Fruit fly (Drosophila melanogaster) whole organism, embryonic: ENCODE data around the gene ry.

ENCODE experiments used
- Atf6 ChIP-seq: fragments of 200-800 bp; sonication (Bioruptor generic); IDR thresholded peaks from 2 replicates; pipeline ENCODE4 v1.3.6; 2022; ENCODE audit warnings: missing biosample characterization, missing genetic modification characterization
- CG11560 ChIP-seq: fragments of 200-800 bp; sonication (Bioruptor generic); IDR thresholded peaks from 3 replicates; pipeline ENCODE4 v1.3.6; 2022; ENCODE audit warnings: missing biosample characterization, missing genetic modification characterization
- CG12071 ChIP-seq: fragments of 200-800 bp; sonication (Bioruptor generic); optimal IDR thresholded peaks from 3 replicates; lab custom pipeline; 2018; ENCODE audit warnings: missing biosample characterization, mild to moderate bottlenecking, missing genetic modification characterization
- CG12104 ChIP-seq: fragments of 200-800 bp; sonication (Bioruptor generic); optimal IDR thresholded peaks from 3 replicates; lab custom pipeline; 2016; ENCODE audit warnings: missing biosample characterization, missing genetic modification characterization
- CG14710 ChIP-seq: fragments of 200-800 bp; sonication (Bioruptor generic); optimal IDR thresholded peaks from 3 replicates; lab custom pipeline; 2019; ENCODE audit warnings: missing biosample characterization, mild to moderate bottlenecking, missing genetic modification characterization, moderate library complexity
- CG14860 ChIP-seq: fragments of 200-800 bp; sonication (Bioruptor generic); IDR thresholded peaks from 3 replicates; pipeline ENCODE4 v1.3.6; 2022; ENCODE audit warnings: missing biosample characterization, missing genetic modification characterization; ENCODE audit not compliant: partially characterized antibody
- CG15479 ChIP-seq: fragments of 200-800 bp; sonication (Bioruptor generic); optimal IDR thresholded peaks from 3 replicates; lab custom pipeline; 2019; ENCODE audit warnings: missing biosample characterization, mild to moderate bottlenecking, missing genetic modification characterization, moderate library complexity
- CG16815 ChIP-seq: fragments of 200-800 bp; sonication (Bioruptor generic); optimal IDR thresholded peaks from 3 replicates; lab custom pipeline; 2017; ENCODE audit warnings: missing biosample characterization, mild to moderate bottlenecking, missing genetic modification characterization
- CG17186 ChIP-seq: fragments of 200-800 bp; sonication (Bioruptor generic); optimal IDR thresholded peaks from 3 replicates; lab custom pipeline; 2017; ENCODE audit warnings: missing biosample characterization, missing genetic modification reagents, missing genetic modification characterization
- CG17385 ChIP-seq: fragments of 200-800 bp; sonication (Bioruptor generic); optimal IDR thresholded peaks from 3 replicates; lab custom pipeline; 2018; ENCODE audit warnings: missing biosample characterization, mild to moderate bottlenecking, missing genetic modification characterization
- CG17612 ChIP-seq: fragments of 200-800 bp; sonication (Bioruptor generic); IDR thresholded peaks from 2 replicates; pipeline ENCODE4 v1.3.6; 2022; ENCODE audit warnings: missing biosample characterization, missing genetic modification characterization
- CG30020 ChIP-seq: fragments of 200-800 bp; optimal IDR thresholded peaks from 2 replicates; lab custom pipeline; 2019; ENCODE audit warnings: missing biosample characterization, mild to moderate bottlenecking, missing genetic modification characterization, moderate library complexity
- CG31224 ChIP-seq: fragments of 200-800 bp; sonication (Bioruptor generic); IDR thresholded peaks from 2 replicates; pipeline ENCODE4 v1.3.6; 2022; ENCODE audit warnings: missing biosample characterization, missing genetic modification characterization
- CG4328 ChIP-seq: fragments of 200-800 bp; sonication (Bioruptor generic); optimal IDR thresholded peaks from 3 replicates; lab custom pipeline; 2017; ENCODE audit warnings: missing biosample characterization, missing genetic modification reagents, missing genetic modification characterization
- CG5245 ChIP-seq: fragments of 200-800 bp; sonication (Bioruptor generic); optimal IDR thresholded peaks from 3 replicates; lab custom pipeline; 2016; ENCODE audit warnings: missing biosample characterization, missing genetic modification characterization
- CG8478 ChIP-seq: fragments of >200 bp; optimal IDR thresholded peaks from 2 replicates; lab custom pipeline; 2018
- Chrac-16 ChIP-seq: fragments of 200-800 bp; sonication (Bioruptor generic); optimal IDR thresholded peaks from 3 replicates; lab custom pipeline; 2016; ENCODE audit warnings: missing biosample characterization, missing genetic modification characterization
- D ChIP-seq, 2 experiments: fragments of 200-800 bp in 1 of 2; fragments of >200 bp in 1 of 2; sonication (Bioruptor generic) in 1 of 2; optimal IDR thresholded peaks; 2 replicates in 1 of 2; 3 replicates in 1 of 2; lab custom pipeline; 2017; ENCODE audit warnings: mild to moderate bottlenecking in 1 of 2, missing biosample characterization in 1 of 2, missing genetic modification characterization in 1 of 2, missing genetic modification reagents in 1 of 2
- Dek ChIP-seq: fragments of 200-800 bp; sonication (Bioruptor generic); optimal IDR thresholded peaks from 3 replicates; lab custom pipeline; 2019; ENCODE audit warnings: missing biosample characterization, mild to moderate bottlenecking, missing genetic modification characterization, moderate library complexity
- Dfd ChIP-seq, 2 experiments: fragments of >200 bp; optimal IDR thresholded peaks; 2 replicates each; lab custom pipeline; 2017; ENCODE audit warnings: missing biosample characterization in 2 of 2, missing genetic modification characterization in 2 of 2
- Fer2 ChIP-seq: fragments of 200-800 bp; sonication (Bioruptor generic); optimal IDR thresholded peaks from 2 replicates; lab custom pipeline; 2018; ENCODE audit warnings: missing biosample characterization, mild to moderate bottlenecking, missing genetic modification characterization, moderate library complexity
- Gsc ChIP-seq: fragments of 200-800 bp; sonication (Bioruptor generic); IDR thresholded peaks from 2 replicates; pipeline ENCODE4 v1.3.6; 2022; ENCODE audit warnings: missing biosample characterization, missing genetic modification characterization
- H15 ChIP-seq: fragments of 200-800 bp; sonication (Bioruptor generic); IDR thresholded peaks from 3 replicates; pipeline ENCODE4 v1.3.6; 2022; ENCODE audit warnings: missing biosample characterization, missing genetic modification characterization
- Hand ChIP-seq: fragments of 200-800 bp; sonication (Bioruptor generic); optimal IDR thresholded peaks from 2 replicates; lab custom pipeline; 2017; ENCODE audit warnings: mild to moderate bottlenecking, missing biosample characterization, missing genetic modification reagents, missing genetic modification characterization
- HmgZ ChIP-seq: fragments of 200-800 bp; sonication (Bioruptor generic); optimal IDR thresholded peaks from 2 replicates; lab custom pipeline; 2018; ENCODE audit warnings: missing biosample characterization, mild to moderate bottlenecking, missing genetic modification characterization
- MTF-1 ChIP-seq: fragments of 200-800 bp; sonication (Bioruptor generic); optimal IDR thresholded peaks from 2 replicates; lab custom pipeline; 2018; ENCODE audit warnings: missing biosample characterization, mild to moderate bottlenecking, missing genetic modification characterization, borderline replicate concordance
- Oaz ChIP-seq: fragments of 200-800 bp; sonication (Bioruptor generic); IDR thresholded peaks from 2 replicates; pipeline ENCODE4 v1.3.6; 2022; ENCODE audit warnings: missing biosample characterization, missing genetic modification characterization
- Optix ChIP-seq: fragments of 200-800 bp; sonication (Bioruptor generic); IDR thresholded peaks from 3 replicates; pipeline ENCODE4 v1.3.6; 2022; ENCODE audit warnings: missing biosample characterization, missing genetic modification characterization
- Pdp1 ChIP-seq, 2 experiments: fragments of 200-800 bp; sonication (Bioruptor generic); optimal IDR thresholded peaks; 3 replicates each; lab custom pipeline; 2016; ENCODE audit warnings: missing biosample characterization in 2 of 2, missing genetic modification characterization in 2 of 2, mild to moderate bottlenecking in 1 of 2, moderate library complexity in 1 of 2
- bigmax ChIP-seq: fragments of 200-800 bp; sonication (Bioruptor generic); optimal IDR thresholded peaks from 2 replicates; lab custom pipeline; 2018; ENCODE audit warnings: missing biosample characterization, mild to moderate bottlenecking, missing genetic modification characterization
- cad ChIP-seq: fragments of >200 bp; optimal IDR thresholded peaks from 2 replicates; lab custom pipeline; 2017; ENCODE audit warnings: missing biosample characterization, missing genetic modification characterization
- cato ChIP-seq: fragments of 200-800 bp; sonication (Bioruptor generic); optimal IDR thresholded peaks from 2 replicates; lab custom pipeline; 2016; ENCODE audit warnings: missing biosample characterization, missing genetic modification characterization, borderline replicate concordance
- ci ChIP-seq: fragments of 200-800 bp; sonication (Bioruptor generic); IDR thresholded peaks from 3 replicates; pipeline ENCODE4 v1.3.6; 2022; ENCODE audit warnings: missing biosample characterization, missing genetic modification characterization
- dan ChIP-seq: fragments of 200-800 bp; sonication (Bioruptor generic); IDR thresholded peaks from 2 replicates; pipeline ENCODE4 v1.3.6; 2022; ENCODE audit warnings: missing biosample characterization, missing genetic modification characterization
- dati ChIP-seq: fragments of 200-800 bp; sonication (Bioruptor generic); IDR thresholded peaks from 2 replicates; pipeline ENCODE4 v1.3.6; 2022; ENCODE audit warnings: missing biosample characterization, missing genetic modification characterization
- dm ChIP-seq: fragments of 200-800 bp; sonication (Bioruptor generic); optimal IDR thresholded peaks from 3 replicates; lab custom pipeline; 2016; ENCODE audit warnings: missing biosample characterization, missing genetic modification characterization
- gro ChIP-seq: fragments of 200-800 bp; sonication (Bioruptor generic); optimal IDR thresholded peaks from 2 replicates; lab custom pipeline; 2016; ENCODE audit warnings: missing biosample characterization, missing genetic modification characterization
- kni ChIP-seq: fragments of 200-800 bp; sonication (Bioruptor generic); optimal IDR thresholded peaks from 3 replicates; lab custom pipeline; 2017; ENCODE audit warnings: mild to moderate bottlenecking, missing biosample characterization, missing genetic modification reagents, missing genetic modification characterization
- lilli ChIP-seq: fragments of 200-800 bp; sonication (Bioruptor generic); optimal IDR thresholded peaks from 3 replicates; lab custom pipeline; 2016; ENCODE audit warnings: missing biosample characterization, missing genetic modification characterization
- lola ChIP-seq, 3 experiments: fragments of >200 bp in 2 of 3; fragments of 200-800 bp in 1 of 3; sonication (Bioruptor generic) in 1 of 3; optimal IDR thresholded peaks; 2 replicates each; lab custom pipeline; 2017 to 2019; ENCODE audit warnings: missing biosample characterization in 3 of 3, missing genetic modification characterization in 3 of 3, mild to moderate bottlenecking in 1 of 3, moderate library complexity in 1 of 3
- pfk ChIP-seq: fragments of 200-800 bp; sonication (Bioruptor generic); optimal IDR thresholded peaks from 2 replicates; lab custom pipeline; 2018; ENCODE audit warnings: missing biosample characterization, mild to moderate bottlenecking, missing genetic modification characterization, moderate library complexity
- rib ChIP-seq: fragments of 200-800 bp; sonication (Bioruptor generic); IDR thresholded peaks from 2 replicates; pipeline ENCODE4 v1.3.6; 2022; ENCODE audit warnings: missing biosample characterization, missing genetic modification characterization
- salm ChIP-seq: fragments of 200-800 bp; sonication (Bioruptor generic); optimal IDR thresholded peaks from 2 replicates; lab custom pipeline; 2018; ENCODE audit warnings: missing biosample characterization, mild to moderate bottlenecking, missing genetic modification characterization
- tna ChIP-seq: fragments of 200-800 bp; sonication (Bioruptor generic); IDR thresholded peaks from 2 replicates; pipeline ENCODE4 v1.3.6; 2022; ENCODE audit warnings: missing biosample characterization, missing genetic modification characterization; ENCODE audit not compliant: partially characterized antibody
- trem ChIP-seq: fragments of 200-800 bp; optimal IDR thresholded peaks from 3 replicates; lab custom pipeline; 2019; ENCODE audit warnings: missing biosample characterization, mild to moderate bottlenecking, missing genetic modification characterization, moderate library complexity
- vnd ChIP-seq: fragments of 200-800 bp; sonication (Bioruptor generic); IDR thresholded peaks from 3 replicates; pipeline ENCODE4 v1.3.6; 2022; ENCODE audit warnings: missing biosample characterization, missing genetic modification characterization; ENCODE audit not compliant: partially characterized antibody
- wek ChIP-seq: fragments of 200-800 bp; sonication (Bioruptor generic); optimal IDR thresholded peaks from 3 replicates; lab custom pipeline; 2018; ENCODE audit warnings: missing biosample characterization, mild to moderate bottlenecking, missing genetic modification characterization, moderate library complexity
- zen ChIP-seq: fragments of 200-800 bp; sonication (Bioruptor generic); optimal IDR thresholded peaks from 3 replicates; lab custom pipeline; 2018; ENCODE audit warnings: missing biosample characterization, mild to moderate bottlenecking, missing genetic modification characterization, moderate library complexity
- zen2 ChIP-seq: fragments of 200-800 bp; sonication (Bioruptor generic); IDR thresholded peaks from 3 replicates; pipeline ENCODE4 v1.3.6; 2022; ENCODE audit warnings: missing biosample characterization, missing genetic modification characterization; ENCODE audit not compliant: partially characterized antibody

The ry gene

DNA sequence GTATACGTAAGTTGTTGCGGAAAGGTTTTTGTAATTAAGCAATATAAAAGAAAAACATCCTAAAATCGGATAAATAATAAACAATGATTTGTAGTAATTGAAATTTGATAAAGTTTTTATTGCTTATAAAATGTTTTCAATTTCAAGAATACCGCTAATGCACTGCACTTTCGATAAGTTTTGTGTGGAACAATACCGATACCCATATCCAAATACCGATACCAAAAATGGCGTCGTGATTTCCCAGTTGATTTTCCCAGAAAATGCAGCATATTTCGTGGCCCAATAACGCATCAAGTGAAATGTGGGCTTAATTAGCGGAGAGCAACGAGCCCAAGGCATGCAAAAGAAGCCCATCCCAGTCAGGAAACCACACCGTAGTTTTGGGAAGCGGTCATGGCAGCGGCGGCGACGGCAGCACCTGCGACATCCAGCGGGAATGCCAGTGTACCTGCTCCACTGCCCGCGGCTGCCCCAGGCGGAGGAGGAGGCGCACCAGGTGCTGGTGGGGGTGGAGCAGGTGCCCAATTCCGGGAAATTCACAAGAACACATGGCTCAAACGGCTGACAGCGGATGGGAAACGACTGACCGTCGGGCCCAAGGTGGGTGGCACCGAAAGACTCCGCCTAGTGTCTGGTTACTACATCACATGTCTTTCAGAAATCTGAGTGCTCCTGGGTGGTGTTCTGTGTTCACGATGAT, 46.3 kb upstream of the ry start, which contains the start of gene CG31342 (continued):
- TF ChIP-seq bigmax (GFP tag; lab: Kevin White, UChicago) (no peak), dm (GFP tag; lab: Kevin White, UChicago) (peak; percentile 46), pfk (no peak), H15 (GFP tag; lab: Robert Waterston, UW) (no peak), CG17612 (GFP tag; lab: Robert Waterston, UW) (no peak), zen2 (peak; percentile 54; the same call in 1 of the 3 replicates), MTF-1 (GFP tag; lab: Kevin White, UChicago) (no peak), rib (GFP tag; lab: Robert Waterston, UW) (no peak), Chrac-16 (no peak), Optix (GFP tag; lab: Robert Waterston, UW) (no peak), CG14860 (GFP tag; lab: Robert Waterston, UW) (peak; percentile 43), lola (GFP tag; optimal IDR thresholded peaks at IDR 0.05; lab: Kevin White, UChicago) (peak in 1 of 3 experiments; percentile 58), ci (GFP tag; lab: Robert Waterston, UW) (peak; percentile 25; the same call in 1 of the 3 replicates), wek (peak; percentile 98), D (optimal IDR thresholded peaks at IDR 0.05; lab: Kevin White, UChicago) (no peak), D (GFP tag; optimal IDR thresholded peaks at IDR 0.05; lab: Kevin White, UChicago) (no peak), Gsc (GFP tag; lab: Robert Waterston, UW) (no peak), CG4328 (peak; percentile 6), Oaz (no peak), CG12104 (GFP tag; lab: Kevin White, UChicago) (peak; percentile 24), HmgZ (tag; lab: Kevin White, UChicago) (peak; percentile 39), Hand (GFP tag; lab: Kevin White, UChicago) (no peak), vnd (GFP tag; lab: Robert Waterston, UW) (peak; percentile 45), Atf6 (GFP tag; lab: Robert Waterston, UW) (peak; percentile 27; the same call in 1 of the 2 replicates), lilli (GFP tag; lab: Kevin White, UChicago) (peak; percentile 46), Fer2 (tag; lab: Kevin White, UChicago) (no peak), CG31224 (GFP tag; lab: Robert Waterston, UW) (no peak), trem (peak; percentile 51), cad (GFP tag; lab: Kevin White, UChicago) (no peak), zen (tag; lab: Kevin White, UChicago) (peak; percentile 48), CG15479 (GFP tag; lab: Kevin White, UChicago) (no peak), tna (GFP tag; lab: Robert Waterston, UW) (peak; percentile 29; the same call in 1 of the 2 replicates), CG30020 (tag; lab: Kevin White, UChicago) (peak; percentile 93), CG17385 (GFP tag; lab: Kevin White, UChicago) (no peak), cato (GFP tag; lab: Kevin White, UChicago) (no peak), CG5245 (GFP tag; lab: Kevin White, UChicago) (no peak), dan (GFP tag; lab: Robert Waterston, UW) (no peak), CG12071 (GFP tag; lab: Kevin White, UChicago) (no peak), CG8478 (lab: Kevin White, UChicago) (no peak), CG11560 (tag; lab: Robert Waterston, UW) (no peak), gro (GFP tag; lab: Kevin White, UChicago) (no peak), salm (tag; lab: Kevin White, UChicago) (no peak), Pdp1 (GFP tag; optimal IDR thresholded peaks at IDR 0.05; lab: Kevin White, UChicago) (peak in 1 of 2 experiments; percentile 31), CG16815 (GFP tag; lab: Kevin White, UChicago) (no peak), kni (GFP tag; lab: Kevin White, UChicago) (no peak), Dfd (GFP tag; optimal IDR thresholded peaks at IDR 0.05; lab: Kevin White, UChicago) (no peak), Dek (tag; lab: Kevin White, UChicago) (peak; percentile 7), CG17186 (GFP tag; lab: Kevin White, UChicago) (no peak), CG14710 (peak; percentile 70), dati (GFP tag; lab: Robert Waterston, UW) (no peak)
